Worm (Caenorhabditis elegans) whole organism, L4/young adult: ENCODE data around the gene spsb-2.

Experiments
- W03F9.2 ChIP-seq: fragments of 150-350 bp; optimal IDR thresholded peaks from 2 replicates; lab custom pipeline; 2014; ENCODE audit warnings: missing biosample characterization, missing genetic modification characterization
- dao-5 ChIP-seq: sonication (generic microtip); optimal IDR thresholded peaks from 2 replicates; lab custom pipeline; 2016; ENCODE audit warnings: missing genotype, missing genetic modification characterization, moderate library complexity, missing compliant biosample characterization
- him-1 ChIP-seq: sonication (generic microtip); optimal IDR thresholded peaks from 2 replicates; lab custom pipeline; 2016; ENCODE audit warnings: missing genotype, missing genetic modification reagents, missing genetic modification characterization, missing compliant biosample characterization

- TF ChIP-seq dao-5 (tag; lab: Kevin White, UChicago) (no peak), him-1 (no peak), W03F9.2 (tag; lab: Kevin White, UChicago) (no peak)
Observed at ce11 chrII:15260551-15260950, 30.4 kb downstream of the spsb-2 start.
